Worm (Caenorhabditis elegans) whole organism, L4 larva: Measurements from ENCODE around the gene T20F7.1.

Experiments
- ceh-20 ChIP-seq: fragments of 200-800 bp; sonication (Bioruptor generic); IDR thresholded peaks from 2 replicates; pipeline ENCODE4 v1.3.6; 2022; ENCODE audit warnings: missing genetic modification reagents, missing genetic modification characterization, missing compliant biosample characterization
- ces-1 ChIP-seq: fragments of 150-350 bp; sonication (generic microtip); optimal IDR thresholded peaks from 4 replicates; lab custom pipeline; 2014; ENCODE audit warnings: missing biosample characterization, missing genetic modification reagents, missing genetic modification characterization
- egl-27 ChIP-seq: sonication (generic microtip); optimal IDR thresholded peaks from 3 replicates; lab custom pipeline; 2017; ENCODE audit warnings: missing biosample characterization, missing genetic modification reagents, missing genetic modification characterization
- lin-15B ChIP-seq: fragments of 150-350 bp; sonication (generic microtip); optimal IDR thresholded peaks from 3 replicates; lab custom pipeline; 2014; ENCODE audit warnings: missing biosample characterization, missing genetic modification characterization
- mep-1 ChIP-seq: fragments of 150-350 bp; sonication (generic microtip); optimal IDR thresholded peaks from 3 replicates; lab custom pipeline; 2014; ENCODE audit warnings: missing biosample characterization, missing genetic modification characterization
- zag-1 ChIP-seq: fragments of 150-350 bp; optimal IDR thresholded peaks from 2 replicates; lab custom pipeline; 2014; ENCODE audit warnings: missing biosample characterization, missing genetic modification characterization

ce11 chrX:16842935-16843334 is 29.8 kb upstream of the T20F7.1 start:
- TF ChIP-seq ces-1 (GFP tag; lab: Kevin White, UChicago): no peak
- no peak for TF ChIP-seq egl-27
- TF ChIP-seq mep-1: no peak
- TF ChIP-seq zag-1 (tag; lab: Kevin White, UChicago): no peak
- TF ChIP-seq lin-15B: no peak
- no peak for TF ChIP-seq ceh-20 (GFP tag; lab: Robert Waterston, UW)
